Worm (Caenorhabditis elegans) whole organism, L4 larva: Measurements from ENCODE around the gene B0478.3.
A peak's percentile ranks its signal among the peaks of the same experiment; 100 is the strongest.

Experiments used
- F10B5.3 ChIP-seq: sonication (generic microtip); optimal IDR thresholded peaks from 2 replicates; lab custom pipeline; 2016; ENCODE audit warnings: mild to moderate bottlenecking, missing genetic modification characterization, missing compliant biosample characterization
- F44E2.7 ChIP-seq: fragments of 200-800 bp; sonication (Bioruptor generic); IDR thresholded peaks from 2 replicates; pipeline ENCODE4 v2.1.2; 2022; ENCODE audit warnings: missing genetic modification characterization, missing compliant biosample characterization
- Y5F2A.4 ChIP-seq: fragments of 200-800 bp; sonication (Bioruptor generic); optimal IDR thresholded peaks from 2 replicates; lab custom pipeline; 2018; ENCODE audit warnings: mild to moderate bottlenecking, missing genetic modification characterization, missing compliant biosample characterization
- Y75B8A.6 ChIP-seq: fragments of 200-800 bp; sonication (Bioruptor generic); IDR thresholded peaks from 2 replicates; pipeline ENCODE4 v1.3.6; 2022; ENCODE audit warnings: missing genetic modification reagents, missing genetic modification characterization, missing compliant biosample characterization
- ZK337.2 ChIP-seq: fragments of 200-800 bp; sonication (Bioruptor generic); IDR thresholded peaks from 2 replicates; pipeline ENCODE4 v1.3.6; 2022; ENCODE audit warnings: missing genetic modification reagents, missing genetic modification characterization, missing compliant biosample characterization
- ZK546.5 ChIP-seq, 2 experiments: sonication (generic microtip); optimal IDR thresholded peaks; 2 replicates each; lab custom pipeline; 2017; ENCODE audit warnings: missing biosample characterization in 2 of 2, missing genetic modification characterization in 2 of 2
- aly-2 ChIP-seq: sonication (generic microtip); optimal IDR thresholded peaks from 2 replicates; lab custom pipeline; 2018; ENCODE audit warnings: missing biosample characterization, missing genetic modification characterization
- ama-1 ChIP-seq: fragments of 150-350 bp; optimal IDR thresholded peaks from 2 replicates; lab custom pipeline; 2014; ENCODE audit warnings: inconsistent platforms, mixed read lengths
- arid-1 ChIP-seq: fragments of 200-800 bp; sonication (Bioruptor generic); conservative IDR thresholded peaks from 2 replicates; pipeline ENCODE4 v1.3.6; 2022; ENCODE audit warnings: missing genetic modification reagents, missing genetic modification characterization, missing compliant biosample characterization
- ceh-28 ChIP-seq: fragments of 150-350 bp; optimal IDR thresholded peaks from 2 replicates; lab custom pipeline; 2014; ENCODE audit warnings: missing biosample characterization, missing genetic modification reagents, missing genetic modification characterization
- ceh-32 ChIP-seq: sonication (generic microtip); optimal IDR thresholded peaks from 2 replicates; lab custom pipeline; 2016; ENCODE audit warnings: mild to moderate bottlenecking, missing genetic modification characterization, missing compliant biosample characterization; ENCODE audit not compliant: poor library complexity
- ceh-44 ChIP-seq: fragments of 200-800 bp; sonication (Bioruptor generic); IDR thresholded peaks from 2 replicates; pipeline ENCODE4 v1.3.6; 2022; ENCODE audit warnings: missing genetic modification reagents, missing genetic modification characterization, missing compliant biosample characterization
- ceh-62 ChIP-seq: sonication (generic microtip); optimal IDR thresholded peaks from 2 replicates; lab custom pipeline; 2017; ENCODE audit warnings: missing biosample characterization, missing genetic modification characterization
- cey-2 ChIP-seq: sonication (generic microtip); optimal IDR thresholded peaks from 3 replicates; lab custom pipeline; 2017; ENCODE audit warnings: missing genetic modification characterization, mild to moderate bottlenecking, missing compliant biosample characterization, antibody characterized with exemption, borderline replicate concordance; ENCODE audit not compliant: insufficient read depth
- daf-19 ChIP-seq: fragments of 200-800 bp; sonication (Bioruptor generic); conservative IDR thresholded peaks from 2 replicates; pipeline ENCODE4 v1.3.6; 2022; ENCODE audit warnings: missing genetic modification characterization, missing compliant biosample characterization
- daf-8 ChIP-seq: fragments of 200-800 bp; sonication (Bioruptor generic); IDR thresholded peaks from 2 replicates; pipeline ENCODE4 v1.3.6; 2022; ENCODE audit warnings: missing genetic modification characterization, missing compliant biosample characterization
- dmd-9 ChIP-seq: fragments of 200-800 bp; sonication (Bioruptor generic); IDR thresholded peaks from 2 replicates; pipeline ENCODE4 v1.3.6; 2022; ENCODE audit warnings: missing genetic modification reagents, missing genetic modification characterization, missing compliant biosample characterization
- fkh-10 ChIP-seq: fragments of 150-350 bp; optimal IDR thresholded peaks from 2 replicates; lab custom pipeline; 2014; ENCODE audit warnings: missing biosample characterization, missing genetic modification reagents, missing genetic modification characterization
- hif-1 ChIP-seq, 2 experiments: sonication (generic microtip); optimal IDR thresholded peaks; 2 replicates each; lab custom pipeline; 2016 to 2017; ENCODE audit warnings: missing compliant biosample characterization in 2 of 2, missing genetic modification characterization in 2 of 2, missing genetic modification reagents in 2 of 2, missing genotype in 2 of 2, mild to moderate bottlenecking in 1 of 2
- hlh-11 ChIP-seq: fragments of 200-800 bp; sonication (Bioruptor generic); optimal IDR thresholded peaks from 2 replicates; lab custom pipeline; 2018; ENCODE audit warnings: mild to moderate bottlenecking, missing genetic modification characterization, missing compliant biosample characterization
- hlh-30 ChIP-seq: sonication (generic microtip); optimal IDR thresholded peaks from 2 replicates; lab custom pipeline; 2017; ENCODE audit warnings: antibody characterized with exemption, mild to moderate bottlenecking, missing genetic modification characterization, missing compliant biosample characterization; ENCODE audit not compliant: insufficient read depth
- lin-15B ChIP-seq: fragments of 150-350 bp; sonication (generic microtip); optimal IDR thresholded peaks from 3 replicates; lab custom pipeline; 2014; ENCODE audit warnings: missing biosample characterization, missing genetic modification characterization
- lir-3 ChIP-seq: sonication (generic microtip); optimal IDR thresholded peaks from 2 replicates; lab custom pipeline; 2016; ENCODE audit warnings: mild to moderate bottlenecking, missing genetic modification characterization, missing compliant biosample characterization
- madf-5 ChIP-seq, 2 experiments: fragments of 200-800 bp; sonication (Bioruptor generic); IDR thresholded peaks; 2 replicates each; pipeline ENCODE4 v1.3.6; 2022; ENCODE audit warnings: missing compliant biosample characterization in 2 of 2, missing genetic modification characterization in 2 of 2
- mdl-1 ChIP-seq, 2 experiments: fragments of 150-350 bp in 1 of 2; sonication (generic microtip) in 1 of 2; optimal IDR thresholded peaks; 2 replicates each; lab custom pipeline; 2014 to 2017; ENCODE audit warnings: missing biosample characterization in 2 of 2, missing genetic modification characterization in 2 of 2
- mes-2 ChIP-seq: sonication (generic microtip); optimal IDR thresholded peaks from 2 replicates; lab custom pipeline; 2016; ENCODE audit warnings: missing genotype, mild to moderate bottlenecking, missing genetic modification characterization, missing compliant biosample characterization; ENCODE audit not compliant: poor library complexity, severe bottlenecking
- mxl-3 ChIP-seq: fragments of 200-800 bp; sonication (Bioruptor generic); optimal IDR thresholded peaks from 2 replicates; lab custom pipeline; 2018; ENCODE audit warnings: mild to moderate bottlenecking, missing genetic modification characterization, missing compliant biosample characterization
- nhr-10 ChIP-seq: fragments of 150-350 bp; optimal IDR thresholded peaks from 2 replicates; lab custom pipeline; 2014; ENCODE audit warnings: missing biosample characterization, missing genetic modification characterization
- nhr-11 ChIP-seq: fragments of 150-350 bp; optimal IDR thresholded peaks from 2 replicates; lab custom pipeline; 2014; ENCODE audit warnings: missing biosample characterization, missing genetic modification characterization
- nhr-25 ChIP-seq: sonication (generic microtip); optimal IDR thresholded peaks from 2 replicates; lab custom pipeline; 2017; ENCODE audit warnings: missing genetic modification characterization, mild to moderate bottlenecking, missing compliant biosample characterization, antibody characterized with exemption, moderate library complexity, borderline replicate concordance; ENCODE audit not compliant: insufficient read depth
- nhr-28 ChIP-seq: fragments of 150-350 bp; optimal IDR thresholded peaks from 2 replicates; lab custom pipeline; 2014; ENCODE audit warnings: missing biosample characterization, missing genetic modification characterization
- nhr-41 ChIP-seq: fragments of 200-800 bp; sonication (Bioruptor generic); IDR thresholded peaks from 2 replicates; pipeline ENCODE4 v1.3.6; 2022; ENCODE audit warnings: missing genetic modification reagents, missing genetic modification characterization, missing compliant biosample characterization
- nhr-48 ChIP-seq: sonication (generic microtip); optimal IDR thresholded peaks from 2 replicates; lab custom pipeline; 2016; ENCODE audit warnings: mild to moderate bottlenecking, missing genetic modification characterization, missing compliant biosample characterization
- nhr-6 ChIP-seq: fragments of 150-350 bp; optimal IDR thresholded peaks from 2 replicates; lab custom pipeline; 2014; ENCODE audit warnings: missing biosample characterization, missing genetic modification characterization
- pha-4 ChIP-seq, 2 experiments: fragments of 150-350 bp in 1 of 2; fragments of 200-800 bp in 1 of 2; sonication (Bioruptor generic) in 1 of 2; IDR thresholded peaks in 1 of 2; optimal IDR thresholded peaks in 1 of 2; 2 replicates each; pipeline versions ENCODE4 v1.3.6 to Lab custom; 2014 to 2022; ENCODE audit warnings: missing genetic modification characterization in 2 of 2, missing genetic modification reagents in 2 of 2, missing biosample characterization in 1 of 2, missing compliant biosample characterization in 1 of 2
- php-3 ChIP-seq: fragments of 200-800 bp; sonication (Bioruptor generic); IDR thresholded peaks from 2 replicates; pipeline ENCODE4 v1.3.6; 2022; ENCODE audit warnings: missing genetic modification reagents, missing genetic modification characterization, missing compliant biosample characterization
- pqm-1 ChIP-seq: sonication (generic microtip); optimal IDR thresholded peaks from 2 replicates; lab custom pipeline; 2017; ENCODE audit warnings: missing biosample characterization, missing genetic modification characterization
- sdz-12 ChIP-seq: fragments of 200-800 bp; sonication (Bioruptor generic); optimal IDR thresholded peaks from 2 replicates; lab custom pipeline; 2018; ENCODE audit warnings: mild to moderate bottlenecking, missing genetic modification characterization, missing compliant biosample characterization
- spr-3 ChIP-seq: fragments of 200-800 bp; sonication (Bioruptor generic); optimal IDR thresholded peaks from 2 replicates; lab custom pipeline; 2018; ENCODE audit warnings: mild to moderate bottlenecking, missing genetic modification characterization, missing compliant biosample characterization
- tag-97 ChIP-seq: fragments of 200-800 bp; sonication (Bioruptor generic); IDR thresholded peaks from 2 replicates; pipeline ENCODE4 v1.3.6; 2022; ENCODE audit warnings: missing genetic modification characterization, missing compliant biosample characterization
- tra-1 ChIP-seq: fragments of 200-800 bp; sonication (Bioruptor generic); IDR thresholded peaks from 2 replicates; pipeline ENCODE4 v1.3.6; 2022; ENCODE audit warnings: missing genetic modification reagents, missing genetic modification characterization, missing compliant biosample characterization
- vab-7 ChIP-seq: fragments of 200-800 bp; sonication (Bioruptor generic); IDR thresholded peaks from 2 replicates; pipeline ENCODE4 v1.3.6; 2022; ENCODE audit warnings: missing genetic modification reagents, missing genetic modification characterization, missing compliant biosample characterization
- zfp-3 ChIP-seq: fragments of 200-800 bp; sonication (Bioruptor generic); conservative IDR thresholded peaks from 2 replicates; pipeline ENCODE4 v1.3.6; 2022; ENCODE audit warnings: missing genetic modification reagents, missing genetic modification characterization, missing compliant biosample characterization
- zip-11 ChIP-seq: fragments of 200-800 bp; sonication (Bioruptor generic); IDR thresholded peaks from 2 replicates; pipeline ENCODE4 v1.3.6; 2022; ENCODE audit warnings: missing genetic modification characterization, missing compliant biosample characterization
- ztf-11 ChIP-seq: fragments of 150-350 bp; optimal IDR thresholded peaks from 2 replicates; lab custom pipeline; 2014; ENCODE audit warnings: missing biosample characterization, missing genetic modification characterization
- ztf-7 ChIP-seq: fragments of 150-350 bp; optimal IDR thresholded peaks from 2 replicates; lab custom pipeline; 2014; ENCODE audit warnings: missing biosample characterization, missing genetic modification characterization

B0478.3 gene

ce11 chrIV:6923070-6923469 is 41.3 kb downstream of the B0478.3 start, which contains the start of gene T22D1.1:
T22D1.1 (plus strand) TSS chrIV:6923370.
- no peak for TF ChIP-seq ZK546.5 (tag; optimal IDR thresholded peaks at IDR 0.05; lab: Kevin White, UChicago)

ce11 chrIV:6920063-6920462 is 44.3 kb downstream of the B0478.3 start, which contains the start of gene T22D1.18:
T22D1.18 (minus strand) TSS chrIV:6920163.
- TF ChIP-seq tra-1 (GFP tag; lab: Robert Waterston, UW) = 0 out of 2 replicates have a peak, but pooled peaks have one; percentile 8
- no peak for TF ChIP-seq fkh-10

- TF ChIP-seq ztf-11 (tag; lab: Kevin White, UChicago) (no peak), F10B5.3 (tag; lab: Kevin White, UChicago) (no peak), daf-8 (no peak), nhr-25 (tag; lab: Kevin White, UChicago) (no peak), ceh-28 (tag; lab: Kevin White, UChicago) (no peak), pha-4 (GFP tag; IDR thresholded peaks at IDR 0.05; lab: Robert Waterston, UW) (no peak), pha-4 (tag; optimal IDR thresholded peaks at IDR 0.05; lab: Kevin White, UChicago) (peak; percentile 60), Y75B8A.6 (no peak), daf-19 (GFP tag; lab: Robert Waterston, UW) (no peak), ZK337.2 (no peak), ceh-44 (GFP tag; lab: Robert Waterston, UW) (no peak), hif-1 (tag; optimal IDR thresholded peaks at IDR 0.05; lab: Kevin White, UChicago) (peak in 1 of 2 experiments; percentile 60), nhr-48 (peak; percentile 26), ceh-32 (peak; percentile 23), dmd-9 (0 out of 2 replicates have a peak, but pooled peaks have one; percentile 11), tag-97 (GFP tag; lab: Robert Waterston, UW) (no peak), nhr-28 (peak; percentile 40), Y5F2A.4 (GFP tag; lab: Kevin White, UChicago) (no peak), hlh-30 (tag; lab: Kevin White, UChicago) (peak; percentile 92), ztf-7 (peak; percentile 55), sdz-12 (GFP tag; lab: Kevin White, UChicago) (no peak), nhr-41 (GFP tag; lab: Robert Waterston, UW) (no peak), ceh-62 (tag; lab: Kevin White, UChicago) (no peak), php-3 (GFP tag; lab: Robert Waterston, UW) (no peak), nhr-6 (tag; lab: Kevin White, UChicago) (peak; percentile 81), madf-5 (GFP tag; IDR thresholded peaks at IDR 0.05; lab: Robert Waterston, UW) (no peak), mxl-3 (GFP tag; lab: Kevin White, UChicago) (peak; percentile 83), vab-7 (GFP tag; lab: Robert Waterston, UW) (no peak), spr-3 (GFP tag; lab: Kevin White, UChicago) (peak; percentile 59), arid-1 (GFP tag; lab: Robert Waterston, UW) (peak; percentile 52; the same call in 1 of the 2 replicates), nhr-11 (tag; lab: Kevin White, UChicago) (peak; percentile 70), ama-1 (lab: Kevin White, UChicago) (no peak), mes-2 (tag; lab: Kevin White, UChicago) (no peak), nhr-10 (tag; lab: Kevin White, UChicago) (no peak), cey-2 (tag; lab: Kevin White, UChicago) (no peak), lin-15B (tag; lab: Kevin White, UChicago) (peak; percentile 32), zip-11 (GFP tag; lab: Robert Waterston, UW) (no peak), mdl-1 (tag; optimal IDR thresholded peaks at IDR 0.05; lab: Kevin White, UChicago) (peak in 1 of 2 experiments; percentile 80), aly-2 (tag; lab: Kevin White, UChicago) (no peak), zfp-3 (GFP tag; lab: Robert Waterston, UW) (no peak), hlh-11 (no peak), lir-3 (no peak), pqm-1 (tag; lab: Kevin White, UChicago) (peak; percentile 5), F44E2.7 (GFP tag; lab: Robert Waterston, UW) (no peak)
These were observed 45.1 kb downstream of the B0478.3 start, which contains the start of gene ruvb-2 for ce11 chrIV:6919318-6919717. ruvb-2 (minus strand) TSS chrIV:6919406.
